Worm (Caenorhabditis elegans): ENCODE results near the gene nit-1.

The nit-1 gene

DNA sequence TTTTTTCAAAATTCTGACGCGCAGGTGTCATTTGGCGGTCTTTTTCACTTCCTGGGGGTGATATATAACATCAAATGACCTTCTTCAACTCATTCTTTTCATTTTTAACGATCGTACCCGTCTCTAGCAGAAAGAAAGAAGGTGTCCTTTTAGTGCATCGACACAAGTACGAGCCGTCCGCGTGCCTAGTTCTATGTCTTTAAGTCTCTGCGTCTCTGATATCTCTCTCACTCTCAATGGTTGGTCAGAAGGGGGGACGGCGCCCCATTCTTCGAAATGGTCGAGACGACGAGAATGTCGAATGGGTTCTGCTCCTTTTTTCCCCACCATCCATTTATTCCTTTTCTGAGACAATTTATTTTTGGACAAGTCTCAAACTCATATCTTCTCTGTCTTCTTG lies 33.7 kb downstream of the nit-1 start (continued):
- TF ChIP-seq lsy-2 (tag; optimal IDR thresholded peaks at IDR 0.05) (peak; percentile 16 to 24), unc-62 (GFP tag; optimal IDR thresholded peaks at IDR 0.05) (no peak), ets-5 (GFP tag; IDR thresholded peaks at IDR 0.05) (no peak), nhr-85 (tag) (peak; percentile 75), nhr-19 (GFP tag; conservative IDR thresholded peaks at IDR 0.05) (no peak), skn-1 (tag; optimal IDR thresholded peaks at IDR 0.05) (peak; percentile 8), ceh-82 (tag; optimal IDR thresholded peaks at IDR 0.05) (peak in 1 of 3 experiments; percentile 15), ceh-88 (GFP tag; IDR thresholded peaks at IDR 0.05) (no peak), rnt-1 (tag; optimal IDR thresholded peaks at IDR 0.05) (peak; percentile 21), mdl-1 (tag; optimal IDR thresholded peaks at IDR 0.05) (peak in 1 of 2 experiments; percentile 24), ztf-4 (tag; optimal IDR thresholded peaks at IDR 0.05) (peak; percentile 66), unc-98 (GFP tag; IDR thresholded peaks at IDR 0.05) (no peak), fkh-4 (tag; optimal IDR thresholded peaks at IDR 0.05; ENCODE audit: borderline replicate concordance) (no peak), lin-14 (GFP tag; optimal IDR thresholded peaks at IDR 0.05) (peak; percentile 80)

DNA sequence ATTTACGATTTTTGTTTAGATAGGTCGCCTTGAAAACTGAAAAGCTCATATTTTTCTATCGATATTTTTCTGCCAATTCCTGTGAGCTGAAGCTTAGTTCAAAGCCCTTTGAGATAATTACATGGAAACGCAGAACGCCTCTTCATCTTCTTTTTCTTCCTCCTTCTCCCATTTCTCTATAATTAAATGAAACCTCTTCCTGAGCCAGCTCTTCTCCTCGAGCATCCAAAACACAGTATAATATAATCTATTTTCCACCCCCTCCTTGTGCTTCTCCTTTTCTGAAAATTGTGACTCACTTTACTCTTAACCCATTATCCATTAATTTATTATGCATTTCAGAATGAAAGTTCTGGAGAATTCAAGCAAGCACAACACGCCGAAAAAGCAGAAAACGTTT lies 34.3 kb downstream of the nit-1 start, which contains the start of gene F37A8.5:
TSS of gene F37A8.5 (plus strand) at position 332 of the 400 bp plus-strand sequence.
- TF ChIP-seq nhr-71 (tag; optimal IDR thresholded peaks at IDR 0.05) (peak; percentile 15), ceh-90 (tag; optimal IDR thresholded peaks at IDR 0.05) (no peak), mab-9 (GFP tag; IDR thresholded peaks at IDR 0.05) (no peak), lin-13 (GFP tag; optimal IDR thresholded peaks at IDR 0.05) (no peak)

DNA sequence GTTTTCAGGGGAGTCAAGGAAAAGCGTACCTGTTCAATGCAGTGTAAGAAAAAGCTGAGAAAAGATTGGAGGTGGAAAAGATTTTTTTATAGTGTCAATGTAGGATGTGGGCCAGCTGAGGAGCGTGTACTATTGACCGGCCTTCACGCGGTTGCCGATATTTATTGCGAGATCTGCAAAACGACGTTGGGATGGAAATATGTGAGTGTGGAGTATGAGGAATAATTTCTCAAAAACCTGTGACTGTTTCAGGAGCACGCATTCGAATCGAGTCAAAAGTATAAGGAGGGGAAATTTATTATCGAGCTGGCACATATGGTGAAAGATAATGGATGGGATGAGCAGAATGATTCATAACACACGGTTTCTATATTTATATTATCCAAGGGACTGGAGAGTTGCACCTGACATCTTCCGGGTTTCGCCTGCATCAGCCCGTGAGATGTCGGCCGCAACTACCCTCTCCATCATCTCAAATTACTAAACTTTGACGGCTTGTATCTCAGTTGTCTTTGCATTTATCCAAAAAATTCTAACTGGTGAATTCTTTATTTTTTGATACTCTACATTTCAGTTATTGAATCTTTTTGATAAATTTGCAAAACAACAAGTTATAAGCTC lies 35.2 kb downstream of the nit-1 start:
- TF ChIP-seq swsn-7 (tag; optimal IDR thresholded peaks at IDR 0.05) (no peak), unc-130 (tag; optimal IDR thresholded peaks at IDR 0.05) (no peak), pqm-1 (tag; optimal IDR thresholded peaks at IDR 0.05) (no peak), nhr-19 (GFP tag; conservative IDR thresholded peaks at IDR 0.05) (no peak), ztf-11 (tag; optimal IDR thresholded peaks at IDR 0.05) (peak in 1 of 2 experiments; percentile 73), ama-1 (optimal IDR thresholded peaks at IDR 0.05) (peak; percentile 41), elt-2 (tag; optimal IDR thresholded peaks at IDR 0.05) (no peak), lin-13 (GFP tag; optimal IDR thresholded peaks at IDR 0.05) (peak; percentile 41), tbx-2 (tag; optimal IDR thresholded peaks at IDR 0.05) (peak; percentile 6), nhr-77 (tag; optimal IDR thresholded peaks at IDR 0.05) (no peak), snpc-4 (tag; optimal IDR thresholded peaks at IDR 0.05) (peak; percentile 81), tlp-1 (tag; optimal IDR thresholded peaks at IDR 0.05) (no peak), unc-62 (GFP tag; optimal IDR thresholded peaks at IDR 0.05) (no peak), lin-15B (tag; optimal IDR thresholded peaks at IDR 0.05) (no peak), zag-1 (tag; optimal IDR thresholded peaks at IDR 0.05) (no peak), mdl-1 (tag; optimal IDR thresholded peaks at IDR 0.05) (no peak), nhr-76 (tag; optimal IDR thresholded peaks at IDR 0.05) (no peak), ceh-90 (tag; optimal IDR thresholded peaks at IDR 0.05) (no peak)

DNA sequence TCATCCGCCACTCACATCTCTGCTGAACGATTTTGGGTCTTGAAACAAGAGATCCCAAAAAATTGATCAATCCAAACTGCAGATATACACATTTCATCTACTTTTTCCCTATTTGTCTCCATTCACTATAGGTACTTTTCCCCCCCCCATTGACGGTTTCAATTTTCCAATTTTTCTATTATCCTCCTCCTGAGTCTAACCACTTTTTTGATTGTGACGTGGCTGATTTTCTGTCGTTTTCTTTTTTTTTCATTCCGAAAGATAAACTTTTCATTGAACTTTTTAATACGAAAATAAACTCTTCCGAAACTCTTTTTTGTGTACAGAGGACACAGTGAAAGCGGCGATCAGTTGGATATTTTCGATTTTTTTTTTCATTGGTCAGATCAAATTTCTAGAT lies 35.8 kb downstream of the nit-1 start:
- TF ChIP-seq sptf-1 (tag; optimal IDR thresholded peaks at IDR 0.05), result no peak
- TF ChIP-seq fos-1 (tag; optimal IDR thresholded peaks at IDR 0.05), result no peak
- no peak for TF ChIP-seq swsn-7 (tag; optimal IDR thresholded peaks at IDR 0.05)

DNA sequence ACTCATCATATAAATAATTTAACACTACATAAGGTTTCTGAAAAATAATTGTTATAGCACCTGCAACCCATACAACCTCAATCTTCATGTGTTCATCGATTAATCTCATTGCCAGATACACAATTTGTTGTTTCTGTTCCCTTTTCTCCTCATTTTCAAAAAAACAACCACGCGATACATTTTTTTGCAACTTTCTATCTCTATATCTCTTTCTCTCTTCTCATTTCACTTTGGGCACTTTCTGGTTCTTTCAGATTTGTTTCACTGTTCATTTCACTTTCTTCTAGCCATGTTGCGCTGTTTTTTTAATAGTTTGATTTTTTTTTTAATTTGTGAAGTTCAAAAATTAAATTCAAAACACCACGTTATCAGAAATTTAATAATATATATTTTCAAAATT lies 37.2 kb downstream of the nit-1 start:
- TF ChIP-seq ceh-82 (tag; optimal IDR thresholded peaks at IDR 0.05) (no peak), egl-13 (tag; optimal IDR thresholded peaks at IDR 0.05) (no peak), tlp-1 (tag; optimal IDR thresholded peaks at IDR 0.05) (no peak), blmp-1 (tag; optimal IDR thresholded peaks at IDR 0.05) (peak; percentile 53), sptf-1 (tag; optimal IDR thresholded peaks at IDR 0.05) (no peak)
